Worm (Caenorhabditis elegans): Measurements from ENCODE around the gene aos-1.

DNA sequence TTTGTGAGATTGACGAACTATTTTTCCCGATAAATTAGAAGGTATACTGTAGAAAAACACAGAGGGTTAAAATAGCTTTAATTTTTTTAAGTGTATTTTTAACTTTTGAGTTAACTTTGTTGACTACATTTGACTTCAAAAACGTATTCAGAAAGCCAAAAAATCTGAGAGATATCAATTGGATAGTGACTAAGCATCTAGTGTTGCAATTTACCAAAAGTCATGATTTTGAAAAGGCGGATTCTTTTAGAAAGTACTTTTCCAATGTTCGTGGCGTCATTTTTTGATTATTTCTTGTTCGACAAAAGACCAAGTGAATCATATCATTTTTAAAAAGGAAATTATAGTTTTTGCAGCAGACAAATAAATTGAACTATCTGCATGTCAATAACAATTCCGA is 38.8 kb upstream of the aos-1 start:
- no peak for TF ChIP-seq nhr-237 (tag; optimal IDR thresholded peaks at IDR 0.05)
- no peak for TF ChIP-seq ceh-82 (tag; optimal IDR thresholded peaks at IDR 0.05)
- no peak for TF ChIP-seq ztf-4 (tag; optimal IDR thresholded peaks at IDR 0.05)

Measured in whole organism, L1 larva.